Worm (Caenorhabditis elegans) whole organism, mixed stage, embryonic: ENCODE results near the gene srz-102.

Experiments used
- M03D4.4 ChIP-seq: sonication (generic microtip); optimal IDR thresholded peaks from 2 replicates; lab custom pipeline; 2017; ENCODE audit warnings: mild to moderate bottlenecking, missing genetic modification characterization, missing compliant biosample characterization
- ceh-43 ChIP-seq: fragments of 200-800 bp; sonication (Bioruptor generic); optimal IDR thresholded peaks from 2 replicates; lab custom pipeline; 2018; ENCODE audit warnings: mild to moderate bottlenecking, missing genetic modification characterization, moderate library complexity, missing compliant biosample characterization
- elt-3 ChIP-seq: fragments of 150-350 bp; optimal IDR thresholded peaks from 2 replicates; lab custom pipeline; 2014; ENCODE audit warnings: missing biosample characterization, missing genetic modification characterization
- lin-13 ChIP-seq: fragments of 150-350 bp; optimal IDR thresholded peaks from 2 replicates; lab custom pipeline; 2014; ENCODE audit warnings: missing biosample characterization, missing genetic modification characterization
- mab-5 ChIP-seq: fragments of 150-350 bp; optimal IDR thresholded peaks from 2 replicates; lab custom pipeline; 2014; ENCODE audit warnings: missing biosample characterization, missing genetic modification characterization
- nhr-237 ChIP-seq: fragments of 150-350 bp; optimal IDR thresholded peaks from 2 replicates; lab custom pipeline; 2014; ENCODE audit warnings: missing biosample characterization, missing genetic modification characterization
- nhr-28 ChIP-seq: fragments of 150-350 bp; optimal IDR thresholded peaks from 2 replicates; lab custom pipeline; 2014; ENCODE audit warnings: missing biosample characterization, missing genetic modification characterization
- pha-4 ChIP-seq: fragments of 150-350 bp; optimal IDR thresholded peaks from 2 replicates; lab custom pipeline; 2018; ENCODE audit warnings: missing biosample characterization, missing genetic modification reagents, missing genetic modification characterization
- tbx-8 ChIP-seq: fragments of 200-800 bp; sonication (Bioruptor generic); optimal IDR thresholded peaks from 2 replicates; lab custom pipeline; 2018; ENCODE audit warnings: mild to moderate bottlenecking, missing genetic modification characterization, moderate library complexity, missing compliant biosample characterization
- unc-39 ChIP-seq: fragments of 150-350 bp; optimal IDR thresholded peaks from 2 replicates; lab custom pipeline; 2014; ENCODE audit warnings: missing biosample characterization, missing genetic modification characterization
- unc-62 ChIP-seq: fragments of 150-350 bp; optimal IDR thresholded peaks from 2 replicates; lab custom pipeline; 2014; ENCODE audit warnings: missing biosample characterization, missing genetic modification reagents, missing genetic modification characterization

DNA sequence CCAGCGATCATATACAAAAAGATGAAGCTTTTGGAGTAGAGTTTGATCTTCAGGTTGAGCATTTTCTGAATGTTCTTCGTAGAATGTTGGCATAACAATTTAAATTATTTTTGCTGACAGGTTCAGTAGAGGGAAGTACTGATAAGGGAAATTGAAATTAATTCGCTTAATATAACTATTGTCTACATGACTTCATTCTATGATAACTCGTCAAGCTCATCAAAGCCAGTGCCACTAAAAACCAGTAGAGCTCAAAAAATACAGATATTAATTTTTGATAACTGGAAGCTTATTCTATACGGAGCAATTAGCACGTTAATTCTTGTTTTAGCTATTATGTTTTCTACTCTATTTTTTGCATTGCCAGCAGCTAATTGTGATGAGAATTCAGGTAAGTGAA lies 51.8 kb downstream of the srz-102 start, which contains the start of the genes clec-29 and clec-39:
- TF ChIP-seq nhr-28 (tag; lab: Kevin White, UChicago) = no peak
- no peak for TF ChIP-seq lin-13 (tag; lab: Kevin White, UChicago)
- no peak for TF ChIP-seq mab-5
- TF ChIP-seq M03D4.4 (tag; lab: Kevin White, UChicago) = no peak
- TF ChIP-seq elt-3 (tag; lab: Kevin White, UChicago) = no peak
- no peak for TF ChIP-seq tbx-8 (GFP tag; lab: Kevin White, UChicago)
- TF ChIP-seq unc-39 (tag; lab: Kevin White, UChicago) = no peak
- TF ChIP-seq nhr-237 (tag; lab: Kevin White, UChicago) = no peak
- TF ChIP-seq pha-4 = no peak
- TF ChIP-seq unc-62 (GFP tag; lab: Kevin White, UChicago) = no peak
- no peak for TF ChIP-seq ceh-43
